Worm (Caenorhabditis elegans): ENCODE results near the gene rhr-2.
A peak's percentile ranks its signal among the peaks of the same experiment; 100 is the strongest.

The rhr-2 gene

ce11 chrV:11764373-11764954, 34.5 kb upstream of the rhr-2 start, which contains the start of the genes F55A11.1 and syx-5 (continued):
- peak; percentile 19 for TF ChIP-seq rnt-1 (tag; optimal IDR thresholded peaks at IDR 0.05)
- peak; percentile 35 for TF ChIP-seq tbx-2 (tag; optimal IDR thresholded peaks at IDR 0.05)

ce11 chrV:11762863-11763262, 32.9 kb upstream of the rhr-2 start, which contains the start of gene T04F3.4:
T04F3.4 (minus strand) TSS chrV:11763049.
- TF ChIP-seq tbx-2 (tag; optimal IDR thresholded peaks at IDR 0.05): no peak
- no peak for TF ChIP-seq unc-42 (tag; optimal IDR thresholded peaks at IDR 0.05)
- no peak for TF ChIP-seq pqm-1 (tag; optimal IDR thresholded peaks at IDR 0.05)
- TF ChIP-seq mec-3 (tag; optimal IDR thresholded peaks at IDR 0.05; ENCODE audit: borderline replicate concordance): no peak
- TF ChIP-seq sox-2 (GFP tag; IDR thresholded peaks at IDR 0.05): no peak
- no peak for TF ChIP-seq ceh-9 (tag; optimal IDR thresholded peaks at IDR 0.05)
- no peak for TF ChIP-seq dve-1 (tag; optimal IDR thresholded peaks at IDR 0.05)
- no peak for TF ChIP-seq fax-1 (tag; optimal IDR thresholded peaks at IDR 0.05)
- no peak for TF ChIP-seq syd-9 (tag; optimal IDR thresholded peaks at IDR 0.05)
- TF ChIP-seq ceh-18 (tag; optimal IDR thresholded peaks at IDR 0.05): no peak
- TF ChIP-seq pros-1 (tag; optimal IDR thresholded peaks at IDR 0.05): no peak
- TF ChIP-seq pha-2 (tag; optimal IDR thresholded peaks at IDR 0.05): no peak
- TF ChIP-seq eyg-1 (tag; optimal IDR thresholded peaks at IDR 0.05): no peak
- TF ChIP-seq ceh-19 (GFP tag; optimal IDR thresholded peaks at IDR 0.05): no peak
- TF ChIP-seq hlh-13 (GFP tag; optimal IDR thresholded peaks at IDR 0.05): no peak
- no peak for TF ChIP-seq K09A11.1 (tag; optimal IDR thresholded peaks at IDR 0.05; ENCODE audit: insufficient read depth)

- TF ChIP-seq ceh-48 (tag; optimal IDR thresholded peaks at IDR 0.05): no peak
- no peak for TF ChIP-seq lin-11 (tag; optimal IDR thresholded peaks at IDR 0.05)
- TF ChIP-seq fkh-10 (GFP tag; optimal IDR thresholded peaks at IDR 0.05): no peak
- no peak for TF ChIP-seq ceh-45 (GFP tag; IDR thresholded peaks at IDR 0.05)
Observed at ce11 chrV:11760371-11760770, 30.4 kb upstream of the rhr-2 start, which contains the start of gene T04F3.5. T04F3.5 (plus strand) TSS chrV:11760671.

- no peak for TF ChIP-seq eyg-1 (tag; optimal IDR thresholded peaks at IDR 0.05)
- no peak for TF ChIP-seq hlh-15 (tag; optimal IDR thresholded peaks at IDR 0.05)
- TF ChIP-seq ceh-34 (tag; optimal IDR thresholded peaks at IDR 0.05): no peak
- no peak for TF ChIP-seq unc-3 (GFP tag; conservative IDR thresholded peaks at IDR 0.05)
- no peak for TF ChIP-seq unc-3 (tag; optimal IDR thresholded peaks at IDR 0.05)
- TF ChIP-seq ceh-24 (tag; optimal IDR thresholded peaks at IDR 0.05): no peak
- TF ChIP-seq pros-1 (tag; optimal IDR thresholded peaks at IDR 0.05): no peak
- no peak for TF ChIP-seq C38D4.7 (GFP tag; optimal IDR thresholded peaks at IDR 0.05)
- no peak for TF ChIP-seq elt-2 (tag; optimal IDR thresholded peaks at IDR 0.05)
- no peak for TF ChIP-seq ref-2 (tag; optimal IDR thresholded peaks at IDR 0.05)
- TF ChIP-seq ceh-2 (tag; optimal IDR thresholded peaks at IDR 0.05): no peak
- no peak for TF ChIP-seq lim-6 (tag; optimal IDR thresholded peaks at IDR 0.05)
- TF ChIP-seq fkh-6 (tag; optimal IDR thresholded peaks at IDR 0.05): no peak
- TF ChIP-seq unc-55 (GFP tag; optimal IDR thresholded peaks at IDR 0.05): no peak
- no peak for TF ChIP-seq ahr-1 (tag; optimal IDR thresholded peaks at IDR 0.05)
Observed at ce11 chrV:11758635-11759034, 28.7 kb upstream of the rhr-2 start, which contains the start of gene T04F3.3. T04F3.3 (plus strand) TSS chrV:11758935.

ce11 chrV:11757358-11757757, 27.4 kb upstream of the rhr-2 start, which contains the start of gene smoc-1:
smoc-1 (plus strand) TSS chrV:11757658.
- TF ChIP-seq T23F11.4 (GFP tag; optimal IDR thresholded peaks at IDR 0.05) (no peak), npax-4 (tag; optimal IDR thresholded peaks at IDR 0.05) (no peak), ama-1 (optimal IDR thresholded peaks at IDR 0.05) (no peak), zip-5 (tag; optimal IDR thresholded peaks at IDR 0.05) (no peak), hlh-8 (tag; optimal IDR thresholded peaks at IDR 0.05) (no peak), fax-1 (tag; optimal IDR thresholded peaks at IDR 0.05) (no peak), pax-1 (tag; optimal IDR thresholded peaks at IDR 0.05) (no peak), unc-86 (tag; optimal IDR thresholded peaks at IDR 0.05) (no peak), ceh-2 (tag; optimal IDR thresholded peaks at IDR 0.05) (no peak), rnt-1 (tag; optimal IDR thresholded peaks at IDR 0.05) (no peak), hlh-13 (GFP tag; optimal IDR thresholded peaks at IDR 0.05) (no peak), ttx-3 (tag; optimal IDR thresholded peaks at IDR 0.05) (no peak), tbx-2 (tag; optimal IDR thresholded peaks at IDR 0.05) (no peak), mec-3 (tag; optimal IDR thresholded peaks at IDR 0.05; ENCODE audit: borderline replicate concordance) (no peak)
